Fruit fly (Drosophila melanogaster): ENCODE results near the gene Best1.

The Best1 gene

DNA sequence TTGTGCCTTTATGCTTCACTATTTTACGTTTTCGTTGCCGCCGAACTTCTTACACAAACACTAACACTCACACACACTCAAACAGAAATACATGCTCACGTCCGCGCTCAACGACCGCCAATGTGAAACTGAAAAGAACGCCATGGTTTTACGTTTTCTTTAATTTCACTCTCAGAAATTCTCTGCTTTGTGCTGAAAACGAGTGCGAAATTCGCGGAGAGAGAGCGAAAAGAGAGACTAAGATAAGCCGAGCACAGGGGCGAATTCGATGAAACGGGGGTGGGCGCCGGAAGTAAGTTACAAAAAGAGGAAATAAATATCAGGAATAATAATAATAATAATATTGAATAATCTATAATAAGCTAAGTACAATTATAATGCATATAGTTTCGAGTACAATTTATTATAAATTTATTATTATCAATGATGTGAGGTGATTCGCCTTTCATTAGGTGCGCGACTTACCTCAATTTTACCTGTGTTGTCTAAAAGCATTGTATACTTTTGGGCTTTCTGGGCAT is at the start of gene Best1 (continued):
- TF ChIP-seq CG2889 (GFP tag; IDR thresholded peaks at IDR 0.05), result peak; percentile 79
- TF ChIP-seq CG8765 (GFP tag; IDR thresholded peaks at IDR 0.05), result peak; percentile 77
- TF ChIP-seq CG13287 (GFP tag; IDR thresholded peaks at IDR 0.05; ENCODE audit: partially characterized antibody), result peak; percentile 70
- TF ChIP-seq toy (GFP tag; IDR thresholded peaks at IDR 0.05), result peak; percentile 84
- peak; percentile 91 for TF ChIP-seq sisA (GFP tag; IDR thresholded peaks at IDR 0.05)
- peak; percentile 85 for TF ChIP-seq trem (tag; optimal IDR thresholded peaks at IDR 0.05)
- peak; percentile 80 for TF ChIP-seq Rx (GFP tag; IDR thresholded peaks at IDR 0.05)
- peak; percentile 56 for TF ChIP-seq YL-1 (GFP tag; optimal IDR thresholded peaks at IDR 0.05)
- TF ChIP-seq Hand (GFP tag; optimal IDR thresholded peaks at IDR 0.05), result peak; percentile 82
- TF ChIP-seq ara (GFP tag; IDR thresholded peaks at IDR 0.05), result peak; percentile 89
- TF ChIP-seq MBD-R2 (GFP tag; IDR thresholded peaks at IDR 0.05), result peak; percentile 85
- TF ChIP-seq hbn (GFP tag; IDR thresholded peaks at IDR 0.05; ENCODE audit: partially characterized antibody), result peak; percentile 55
- peak; percentile 84 for TF ChIP-seq CG32767 (GFP tag; IDR thresholded peaks at IDR 0.05)
- TF ChIP-seq CG1832 (GFP tag; optimal IDR thresholded peaks at IDR 0.05), result no peak
- peak; percentile 71 for TF ChIP-seq CG11696 (GFP tag; IDR thresholded peaks at IDR 0.05)
- peak; percentile 24 for TF ChIP-seq CG1647 (GFP tag; optimal IDR thresholded peaks at IDR 0.05)
- TF ChIP-seq CG14441 (GFP tag; IDR thresholded peaks at IDR 0.05), result peak; percentile 87
- peak; percentile 88 for TF ChIP-seq D19A (tag; optimal IDR thresholded peaks at IDR 0.05)
- TF ChIP-seq CG32772 (GFP tag; IDR thresholded peaks at IDR 0.05), result peak; percentile 88
- TF ChIP-seq CG30431 (GFP tag; optimal IDR thresholded peaks at IDR 0.05), result peak; percentile 86
- TF ChIP-seq sd (tag; optimal IDR thresholded peaks at IDR 0.05), result peak; percentile 90
- peak; percentile 59 for TF ChIP-seq fd64A (GFP tag; optimal IDR thresholded peaks at IDR 0.05)
- TF ChIP-seq kay (GFP tag; optimal IDR thresholded peaks at IDR 0.05), result peak; percentile 61
- peak; percentile 94 for TF ChIP-seq caup (GFP tag; optimal IDR thresholded peaks at IDR 0.05; ENCODE audit: severe bottlenecking)
- TF ChIP-seq pros (GFP tag; optimal IDR thresholded peaks at IDR 0.05), result peak; percentile 93
- TF ChIP-seq Fer3 (tag; optimal IDR thresholded peaks at IDR 0.05), result peak; percentile 93
- TF ChIP-seq Adf1 (GFP tag; IDR thresholded peaks at IDR 0.05), result peak; percentile 75
- TF ChIP-seq CG13424 (tag; optimal IDR thresholded peaks at IDR 0.05), result peak; percentile 90
- TF ChIP-seq pita (GFP tag; optimal IDR thresholded peaks at IDR 0.05), result no peak
- peak in 1 of 2 experiments; percentile 88 for TF ChIP-seq tll (GFP tag; optimal IDR thresholded peaks at IDR 0.05)
- peak; percentile 55; the same call in 2 of the 4 replicates for TF ChIP-seq Dll (GFP tag; IDR thresholded peaks at IDR 0.05; ENCODE audit: partially characterized antibody)
- TF ChIP-seq esg (GFP tag; conservative IDR thresholded peaks at IDR 0.05), result peak; percentile 89
- TF ChIP-seq Rfx (GFP tag; IDR thresholded peaks at IDR 0.05), result peak; percentile 98
- TF ChIP-seq Ssrp (tag; optimal IDR thresholded peaks at IDR 0.05), result peak; percentile 88
- TF ChIP-seq psq (GFP tag; optimal IDR thresholded peaks at IDR 0.05), result peak; percentile 89
- peak; percentile 94 for TF ChIP-seq CG2678 (tag; optimal IDR thresholded peaks at IDR 0.05)
- TF ChIP-seq zen2 (GFP tag; IDR thresholded peaks at IDR 0.05; ENCODE audit: partially characterized antibody), result no peak; the same call in 2 of the 3 replicates
- peak; percentile 61 for TF ChIP-seq shn (GFP tag; optimal IDR thresholded peaks at IDR 0.05)
- peak; percentile 79 for TF ChIP-seq CG2202 (tag; optimal IDR thresholded peaks at IDR 0.05)
- peak; percentile 88; the same call in 2 of the 3 replicates for TF ChIP-seq CG11093 (GFP tag; IDR thresholded peaks at IDR 0.05)
- peak; percentile 87 for TF ChIP-seq CG9215 (GFP tag; IDR thresholded peaks at IDR 0.05)
- TF ChIP-seq CG7987 (GFP tag; optimal IDR thresholded peaks at IDR 0.05), result peak; percentile 77
- peak; percentile 84 for TF ChIP-seq CG15514 (GFP tag; optimal IDR thresholded peaks at IDR 0.05)
- peak; percentile 66 for TF ChIP-seq dimm (GFP tag; IDR thresholded peaks at IDR 0.05)
- no peak for TF ChIP-seq Tbp (GFP tag; optimal IDR thresholded peaks at IDR 0.05)
- TF ChIP-seq chn (GFP tag; optimal IDR thresholded peaks at IDR 0.05), result peak; percentile 54
- peak; percentile 89 for TF ChIP-seq CG18619 (GFP tag; optimal IDR thresholded peaks at IDR 0.05)
- TF ChIP-seq HLH4C (GFP tag; IDR thresholded peaks at IDR 0.05; ENCODE audit: partially characterized antibody), result peak; percentile 47; the same call in 2 of the 3 replicates
- peak; percentile 70 for TF ChIP-seq pb (GFP tag; optimal IDR thresholded peaks at IDR 0.05)
